Fruit fly (Drosophila melanogaster): ENCODE measurements around the gene glo.
A peak's percentile ranks its signal among the peaks of the same experiment; 100 is the strongest.

dm6 chr3R:11855156-11855555 lies 35.9 kb upstream of the glo start:
- TF ChIP-seq inv (GFP tag; IDR thresholded peaks at IDR 0.05; ENCODE audit: partially characterized antibody) (no peak), prd (optimal IDR thresholded peaks at IDR 0.05) (no peak), prd (GFP tag; IDR thresholded peaks at IDR 0.05) (peak; percentile 55), Dad (GFP tag; optimal IDR thresholded peaks at IDR 0.05) (no peak), Med (GFP tag) (peak; percentile 54), CTCF (GFP tag; optimal IDR thresholded peaks at IDR 0.05) (no peak), yki (optimal IDR thresholded peaks at IDR 0.05) (no peak), sd (tag; optimal IDR thresholded peaks at IDR 0.05) (no peak), Fer3 (tag; optimal IDR thresholded peaks at IDR 0.05) (peak; percentile 33), nom (GFP tag; optimal IDR thresholded peaks at IDR 0.05) (no peak), vnd (GFP tag; IDR thresholded peaks at IDR 0.05; ENCODE audit: partially characterized antibody) (no peak), HmgZ (tag; optimal IDR thresholded peaks at IDR 0.05) (no peak)
